Worm (Caenorhabditis elegans) whole organism, L4 larva: Measurements from ENCODE around the gene Y38A10A.2.

Experiments used
- F26F4.8 ChIP-seq: fragments of 200-800 bp; sonication (Bioruptor generic); conservative IDR thresholded peaks from 2 replicates; pipeline ENCODE4 v1.3.6; 2022; ENCODE audit warnings: missing genetic modification characterization, missing compliant biosample characterization
- F44E2.7 ChIP-seq: fragments of 200-800 bp; sonication (Bioruptor generic); IDR thresholded peaks from 2 replicates; pipeline ENCODE4 v2.1.2; 2022; ENCODE audit warnings: missing genetic modification characterization, missing compliant biosample characterization
- F49E8.2 ChIP-seq: sonication (generic microtip); optimal IDR thresholded peaks from 2 replicates; lab custom pipeline; 2016; ENCODE audit warnings: missing compliant biosample characterization, mild to moderate bottlenecking, missing genetic modification characterization, borderline replicate concordance
- T20F7.1 ChIP-seq: fragments of 200-800 bp; sonication (Bioruptor generic); optimal IDR thresholded peaks from 2 replicates; lab custom pipeline; 2018; ENCODE audit warnings: mild to moderate bottlenecking, missing genetic modification characterization, missing compliant biosample characterization
- T26A8.4 ChIP-seq: fragments of 200-800 bp; sonication (Bioruptor generic); IDR thresholded peaks from 2 replicates; pipeline ENCODE4 v1.3.6; 2022; ENCODE audit warnings: missing genetic modification characterization, missing compliant biosample characterization
- Y105C5A.15 ChIP-seq: fragments of 200-800 bp; sonication (Bioruptor generic); IDR thresholded peaks from 2 replicates; pipeline ENCODE4 v1.3.6; 2022; ENCODE audit warnings: missing genetic modification characterization, missing compliant biosample characterization
- Y75B8A.6 ChIP-seq: fragments of 200-800 bp; sonication (Bioruptor generic); IDR thresholded peaks from 2 replicates; pipeline ENCODE4 v1.3.6; 2022; ENCODE audit warnings: missing genetic modification reagents, missing genetic modification characterization, missing compliant biosample characterization
- ZK546.5 ChIP-seq, 2 experiments: sonication (generic microtip); optimal IDR thresholded peaks; 2 replicates each; lab custom pipeline; 2017; ENCODE audit warnings: missing biosample characterization in 2 of 2, missing genetic modification characterization in 2 of 2
- aha-1 ChIP-seq: fragments of 150-350 bp; peaks from one replicate; lab custom pipeline; 2014; ENCODE audit warnings: missing biosample characterization, missing genetic modification characterization
- ama-1 ChIP-seq: fragments of 150-350 bp; optimal IDR thresholded peaks from 2 replicates; lab custom pipeline; 2014; ENCODE audit warnings: inconsistent platforms, mixed read lengths
- arid-1 ChIP-seq: fragments of 200-800 bp; sonication (Bioruptor generic); conservative IDR thresholded peaks from 2 replicates; pipeline ENCODE4 v1.3.6; 2022; ENCODE audit warnings: missing genetic modification reagents, missing genetic modification characterization, missing compliant biosample characterization
- attf-4 ChIP-seq: sonication (generic microtip); optimal IDR thresholded peaks from 3 replicates; lab custom pipeline; 2017; ENCODE audit warnings: missing biosample characterization, missing genetic modification characterization
- ceh-20 ChIP-seq: fragments of 200-800 bp; sonication (Bioruptor generic); IDR thresholded peaks from 2 replicates; pipeline ENCODE4 v1.3.6; 2022; ENCODE audit warnings: missing genetic modification reagents, missing genetic modification characterization, missing compliant biosample characterization
- ceh-44 ChIP-seq: fragments of 200-800 bp; sonication (Bioruptor generic); IDR thresholded peaks from 2 replicates; pipeline ENCODE4 v1.3.6; 2022; ENCODE audit warnings: missing genetic modification reagents, missing genetic modification characterization, missing compliant biosample characterization
- ceh-82 ChIP-seq: sonication (generic microtip); optimal IDR thresholded peaks from 2 replicates; lab custom pipeline; 2017; ENCODE audit warnings: missing biosample characterization, missing genetic modification characterization
- dmd-8 ChIP-seq: fragments of 200-800 bp; sonication (Bioruptor generic); IDR thresholded peaks from 2 replicates; pipeline ENCODE4 v1.3.6; 2022; ENCODE audit warnings: missing genetic modification characterization, missing compliant biosample characterization
- dpl-1 ChIP-seq: fragments of 150-350 bp; optimal IDR thresholded peaks from 2 replicates; lab custom pipeline; 2014; ENCODE audit warnings: missing biosample characterization, missing genetic modification reagents, missing genetic modification characterization
- egl-27 ChIP-seq: sonication (generic microtip); optimal IDR thresholded peaks from 3 replicates; lab custom pipeline; 2017; ENCODE audit warnings: missing biosample characterization, missing genetic modification reagents, missing genetic modification characterization
- egl-43 ChIP-seq: fragments of 200-800 bp; sonication (Bioruptor generic); IDR thresholded peaks from 2 replicates; pipeline ENCODE4 v1.3.6; 2022; ENCODE audit warnings: missing genetic modification reagents, missing genetic modification characterization, missing compliant biosample characterization
- fkh-10 ChIP-seq: fragments of 150-350 bp; optimal IDR thresholded peaks from 2 replicates; lab custom pipeline; 2014; ENCODE audit warnings: missing biosample characterization, missing genetic modification reagents, missing genetic modification characterization
- fos-1 ChIP-seq: fragments of 150-350 bp; optimal IDR thresholded peaks from 2 replicates; lab custom pipeline; 2014; ENCODE audit warnings: missing biosample characterization, missing genetic modification characterization
- hlh-11 ChIP-seq: fragments of 200-800 bp; sonication (Bioruptor generic); optimal IDR thresholded peaks from 2 replicates; lab custom pipeline; 2018; ENCODE audit warnings: mild to moderate bottlenecking, missing genetic modification characterization, missing compliant biosample characterization
- hlh-30 ChIP-seq: sonication (generic microtip); optimal IDR thresholded peaks from 2 replicates; lab custom pipeline; 2017; ENCODE audit warnings: antibody characterized with exemption, mild to moderate bottlenecking, missing genetic modification characterization, missing compliant biosample characterization; ENCODE audit not compliant: insufficient read depth
- hmg-1.1 ChIP-seq: fragments of 200-800 bp; sonication (Bioruptor generic); IDR thresholded peaks from 2 replicates; pipeline ENCODE4 v1.3.6; 2022; ENCODE audit warnings: missing genetic modification reagents, missing genetic modification characterization, missing compliant biosample characterization
- jun-1 ChIP-seq: fragments of 150-350 bp; optimal IDR thresholded peaks from 2 replicates; lab custom pipeline; 2014; ENCODE audit warnings: missing biosample characterization, missing genetic modification reagents, missing genetic modification characterization
- lim-7 ChIP-seq: fragments of 200-800 bp; sonication (Bioruptor generic); IDR thresholded peaks from 2 replicates; pipeline ENCODE4 v1.3.6; 2022; ENCODE audit warnings: missing genetic modification characterization, missing compliant biosample characterization
- lin-29 ChIP-seq: fragments of 200-800 bp; sonication (Bioruptor generic); IDR thresholded peaks from 2 replicates; pipeline ENCODE4 v1.3.6; 2022; ENCODE audit warnings: missing genetic modification reagents, missing genetic modification characterization, missing compliant biosample characterization
- lin-38 ChIP-seq: fragments of 200-800 bp; sonication (Bioruptor generic); IDR thresholded peaks from 2 replicates; pipeline ENCODE4 v1.3.6; 2022; ENCODE audit warnings: missing genetic modification reagents, missing genetic modification characterization, missing compliant biosample characterization
- lin-39 ChIP-seq: fragments of 150-350 bp; optimal IDR thresholded peaks from 2 replicates; lab custom pipeline; 2014; ENCODE audit warnings: missing biosample characterization, missing genetic modification reagents, missing genetic modification characterization
- lir-3 ChIP-seq: sonication (generic microtip); optimal IDR thresholded peaks from 2 replicates; lab custom pipeline; 2016; ENCODE audit warnings: mild to moderate bottlenecking, missing genetic modification characterization, missing compliant biosample characterization
- mdl-1 ChIP-seq, 2 experiments: fragments of 150-350 bp in 1 of 2; sonication (generic microtip) in 1 of 2; optimal IDR thresholded peaks; 2 replicates each; lab custom pipeline; 2014 to 2017; ENCODE audit warnings: missing biosample characterization in 2 of 2, missing genetic modification characterization in 2 of 2
- mep-1 ChIP-seq: fragments of 150-350 bp; sonication (generic microtip); optimal IDR thresholded peaks from 3 replicates; lab custom pipeline; 2014; ENCODE audit warnings: missing biosample characterization, missing genetic modification characterization
- mes-2 ChIP-seq: sonication (generic microtip); optimal IDR thresholded peaks from 2 replicates; lab custom pipeline; 2016; ENCODE audit warnings: missing genotype, mild to moderate bottlenecking, missing genetic modification characterization, missing compliant biosample characterization; ENCODE audit not compliant: poor library complexity, severe bottlenecking
- nhr-237 ChIP-seq: sonication (generic microtip); optimal IDR thresholded peaks from 2 replicates; lab custom pipeline; 2017; ENCODE audit warnings: missing biosample characterization, missing genetic modification characterization
- nhr-25 ChIP-seq: sonication (generic microtip); optimal IDR thresholded peaks from 2 replicates; lab custom pipeline; 2017; ENCODE audit warnings: missing genetic modification characterization, mild to moderate bottlenecking, missing compliant biosample characterization, antibody characterized with exemption, moderate library complexity, borderline replicate concordance; ENCODE audit not compliant: insufficient read depth
- nhr-6 ChIP-seq: fragments of 150-350 bp; optimal IDR thresholded peaks from 2 replicates; lab custom pipeline; 2014; ENCODE audit warnings: missing biosample characterization, missing genetic modification characterization
- pha-4 ChIP-seq, 2 experiments: fragments of 150-350 bp in 1 of 2; fragments of 200-800 bp in 1 of 2; sonication (Bioruptor generic) in 1 of 2; IDR thresholded peaks in 1 of 2; optimal IDR thresholded peaks in 1 of 2; 2 replicates each; pipeline versions ENCODE4 v1.3.6 to Lab custom; 2014 to 2022; ENCODE audit warnings: missing genetic modification characterization in 2 of 2, missing genetic modification reagents in 2 of 2, missing biosample characterization in 1 of 2, missing compliant biosample characterization in 1 of 2
- rbr-2 ChIP-seq: sonication (generic microtip); optimal IDR thresholded peaks from 2 replicates; lab custom pipeline; 2016; ENCODE audit warnings: missing genotype, missing genetic modification characterization, missing compliant biosample characterization
- saeg-2 ChIP-seq: fragments of 200-800 bp; sonication (Bioruptor generic); IDR thresholded peaks from 2 replicates; pipeline ENCODE4 v1.3.6; 2022; ENCODE audit warnings: missing genetic modification reagents, missing genetic modification characterization, missing compliant biosample characterization
- sdz-12 ChIP-seq: fragments of 200-800 bp; sonication (Bioruptor generic); optimal IDR thresholded peaks from 2 replicates; lab custom pipeline; 2018; ENCODE audit warnings: mild to moderate bottlenecking, missing genetic modification characterization, missing compliant biosample characterization
- set-16 ChIP-seq: fragments of 200-800 bp; sonication (Bioruptor generic); IDR thresholded peaks from 2 replicates; pipeline ENCODE4 v1.3.6; 2022; ENCODE audit warnings: missing genetic modification reagents, missing genetic modification characterization, missing compliant biosample characterization
- skn-1 ChIP-seq: fragments of 150-350 bp; optimal IDR thresholded peaks from 2 replicates; lab custom pipeline; 2014; ENCODE audit warnings: missing biosample characterization, missing genetic modification characterization
- tra-1 ChIP-seq: fragments of 200-800 bp; sonication (Bioruptor generic); IDR thresholded peaks from 2 replicates; pipeline ENCODE4 v1.3.6; 2022; ENCODE audit warnings: missing genetic modification reagents, missing genetic modification characterization, missing compliant biosample characterization
- unc-130 ChIP-seq: sonication (generic microtip); optimal IDR thresholded peaks from 2 replicates; lab custom pipeline; 2016; ENCODE audit warnings: missing genetic modification reagents, missing genetic modification characterization, missing compliant biosample characterization
- zag-1 ChIP-seq: fragments of 150-350 bp; optimal IDR thresholded peaks from 2 replicates; lab custom pipeline; 2014; ENCODE audit warnings: missing biosample characterization, missing genetic modification characterization
- zip-2 ChIP-seq: fragments of 150-350 bp; optimal IDR thresholded peaks from 2 replicates; lab custom pipeline; 2014; ENCODE audit warnings: missing biosample characterization, missing genetic modification characterization
- ztf-11 ChIP-seq: fragments of 150-350 bp; optimal IDR thresholded peaks from 2 replicates; lab custom pipeline; 2014; ENCODE audit warnings: missing biosample characterization, missing genetic modification characterization

Gene Y38A10A.2

DNA sequence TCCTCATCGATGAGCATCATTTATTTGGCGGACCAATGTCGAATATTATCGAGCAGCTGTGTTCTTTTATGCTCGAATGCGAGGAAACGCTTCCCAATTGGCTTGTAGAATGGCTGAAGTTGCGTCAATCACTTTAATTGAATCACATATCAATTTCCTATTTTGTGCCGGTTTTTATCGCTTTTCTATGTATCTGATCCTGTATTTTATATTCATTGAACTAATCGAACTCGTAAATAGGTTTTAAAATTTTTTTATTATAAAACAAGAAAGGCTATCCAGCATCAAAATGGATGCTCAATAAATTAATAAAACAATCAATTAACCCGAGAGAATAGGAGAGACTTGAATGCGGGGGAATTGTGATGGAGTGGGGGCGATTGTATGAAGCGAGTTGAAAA is 35.5 kb upstream of the Y38A10A.2 start (continued):
- no peak for TF ChIP-seq ceh-44 (GFP tag; lab: Robert Waterston, UW)
- TF ChIP-seq rbr-2 (tag; lab: Kevin White, UChicago): no peak
- no peak for TF ChIP-seq nhr-237
- TF ChIP-seq ztf-11 (tag; lab: Kevin White, UChicago): no peak
- TF ChIP-seq ceh-20: no peak
- TF ChIP-seq F44E2.7 (GFP tag; lab: Robert Waterston, UW): no peak
- TF ChIP-seq lin-39 (tag; lab: Kevin White, UChicago): no peak
- no peak for TF ChIP-seq hlh-30 (tag; lab: Kevin White, UChicago)
- TF ChIP-seq attf-4 (tag; lab: Kevin White, UChicago): no peak
- TF ChIP-seq arid-1: no peak
- no peak for TF ChIP-seq lin-29 (GFP tag; lab: Robert Waterston, UW)
- no peak for TF ChIP-seq unc-130 (GFP tag; lab: Kevin White, UChicago)
- peak; percentile 3 for TF ChIP-seq fos-1 (tag; lab: Kevin White, UChicago)
- TF ChIP-seq zip-2 (tag; lab: Kevin White, UChicago): peak; percentile 32

DNA sequence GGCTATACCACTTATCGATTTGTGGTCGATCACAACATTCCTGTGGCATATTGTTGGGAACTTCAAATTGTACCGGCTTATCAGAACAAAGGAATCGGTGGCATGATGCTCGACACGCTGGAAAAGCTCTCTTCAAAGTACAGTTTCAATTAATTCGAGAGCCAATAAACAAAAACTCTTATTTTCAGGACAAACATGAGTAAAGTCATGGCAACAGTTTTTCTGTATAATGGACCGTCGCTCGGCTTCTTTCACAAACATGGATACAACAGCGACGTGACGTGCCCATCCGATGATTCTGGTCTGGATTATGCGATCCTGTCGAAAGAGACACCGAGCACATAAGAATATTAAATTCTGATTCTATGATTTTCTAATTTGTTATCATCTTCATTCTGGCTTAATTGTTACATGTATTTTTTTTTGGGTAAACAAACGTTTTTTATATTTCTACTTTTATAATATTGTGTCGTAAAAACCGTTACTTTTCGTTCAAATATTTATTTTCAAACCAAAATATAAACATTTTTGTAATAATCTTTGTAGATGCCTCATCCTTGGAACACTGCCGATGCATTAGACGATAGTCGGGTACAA is 33.4 kb upstream of the Y38A10A.2 start, which contains the start of gene smut-1:
smut-1 (plus strand) TSS at position 547 of the 597 bp plus-strand sequence.
- no peak for TF ChIP-seq F49E8.2
- TF ChIP-seq ama-1 (lab: Kevin White, UChicago): no peak
- no peak for TF ChIP-seq mdl-1 (tag; optimal IDR thresholded peaks at IDR 0.05; lab: Kevin White, UChicago)
- TF ChIP-seq nhr-6 (tag; lab: Kevin White, UChicago): no peak
- no peak for TF ChIP-seq fkh-10 (GFP tag; lab: Kevin White, UChicago)
- no peak for TF ChIP-seq zag-1 (tag; lab: Kevin White, UChicago)
- no peak for TF ChIP-seq lir-3
- no peak for TF ChIP-seq unc-130 (GFP tag; lab: Kevin White, UChicago)
- TF ChIP-seq arid-1: no peak
- TF ChIP-seq fos-1 (tag; lab: Kevin White, UChicago): no peak
- TF ChIP-seq set-16 (GFP tag; lab: Robert Waterston, UW): no peak
- TF ChIP-seq, all 104 proteins: peak for 0

DNA sequence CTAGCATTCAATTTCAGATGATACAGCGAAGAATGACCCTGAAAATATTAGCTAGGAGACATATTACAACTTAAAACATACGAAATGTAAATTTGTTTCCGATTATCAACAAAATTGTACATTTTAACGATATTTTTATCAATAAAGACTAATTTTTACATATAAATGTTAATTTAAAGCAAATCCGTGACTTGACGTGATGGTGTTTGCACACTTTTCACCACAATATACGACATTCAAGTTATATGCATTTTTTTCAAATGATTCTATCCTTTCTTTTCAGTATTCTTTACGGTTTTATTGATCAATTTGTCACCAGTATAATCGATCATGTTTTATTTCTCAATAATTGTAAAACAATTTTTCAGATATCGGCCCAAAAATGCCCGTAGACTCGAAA is 32.6 kb upstream of the Y38A10A.2 start, which contains the start of gene Y38A10A.7:
Y38A10A.7 (plus strand) TSS at position 369 of the 400 bp plus-strand sequence.
- TF ChIP-seq F44E2.7 (GFP tag; lab: Robert Waterston, UW): no peak
- TF ChIP-seq ceh-20: no peak
- TF ChIP-seq ZK546.5 (tag; optimal IDR thresholded peaks at IDR 0.05; lab: Kevin White, UChicago): no peak
- TF ChIP-seq arid-1: no peak
- TF ChIP-seq hlh-30 (tag; lab: Kevin White, UChicago): no peak
- TF ChIP-seq mdl-1 (tag; optimal IDR thresholded peaks at IDR 0.05; lab: Kevin White, UChicago): no peak
- 0 out of 2 replicates have a peak, but pooled peaks have one; percentile 4 for TF ChIP-seq lin-38 (GFP tag; lab: Robert Waterston, UW)
- TF ChIP-seq dmd-8 (GFP tag; lab: Robert Waterston, UW): no peak
- TF ChIP-seq ama-1 (lab: Kevin White, UChicago): no peak
- TF ChIP-seq skn-1 (tag; lab: Kevin White, UChicago): no peak
- no peak for TF ChIP-seq pha-4 (GFP tag; IDR thresholded peaks at IDR 0.05; lab: Robert Waterston, UW)
- TF ChIP-seq pha-4 (tag; optimal IDR thresholded peaks at IDR 0.05; lab: Kevin White, UChicago): no peak
- peak; percentile 51 for TF ChIP-seq T20F7.1 (GFP tag; lab: Kevin White, UChicago)
- peak; percentile 32 for TF ChIP-seq mes-2 (tag; lab: Kevin White, UChicago)
- TF ChIP-seq hlh-11 (tag; lab: Kevin White, UChicago): no peak
- TF ChIP-seq Y75B8A.6 (GFP tag; lab: Robert Waterston, UW): no peak
- no peak for TF ChIP-seq jun-1 (tag; lab: Kevin White, UChicago)
- no peak for TF ChIP-seq sdz-12 (GFP tag; lab: Kevin White, UChicago)
- TF ChIP-seq egl-43: no peak
- TF ChIP-seq ceh-82 (tag; lab: Kevin White, UChicago): no peak
- TF ChIP-seq hmg-1.1: no peak
- peak; percentile 56 for TF ChIP-seq dpl-1
- TF ChIP-seq lim-7 (GFP tag; lab: Robert Waterston, UW): no peak
- no peak for TF ChIP-seq nhr-25
- TF ChIP-seq tra-1 (GFP tag; lab: Robert Waterston, UW): no peak
- TF ChIP-seq F26F4.8 (GFP tag; lab: Robert Waterston, UW): no peak
- TF ChIP-seq saeg-2 (GFP tag; lab: Robert Waterston, UW): no peak
- no peak for TF ChIP-seq mep-1 (tag; lab: Kevin White, UChicago)
- TF ChIP-seq egl-27 (tag; lab: Kevin White, UChicago): no peak
- peak; percentile 17 for TF ChIP-seq aha-1 (tag; lab: Kevin White, UChicago)
- no peak for TF ChIP-seq Y105C5A.15 (GFP tag; lab: Robert Waterston, UW)
- no peak for TF ChIP-seq T26A8.4 (GFP tag; lab: Robert Waterston, UW)
